Worm (Caenorhabditis elegans): ENCODE data around the gene T24D5.4.

- TF ChIP-seq ref-2 (tag; optimal IDR thresholded peaks at IDR 0.05) (no peak), fkh-10 (GFP tag; optimal IDR thresholded peaks at IDR 0.05) (no peak), hlh-30 (tag; optimal IDR thresholded peaks at IDR 0.05; ENCODE audit: insufficient read depth) (no peak), C38D4.7 (GFP tag; optimal IDR thresholded peaks at IDR 0.05) (no peak), ama-1 (optimal IDR thresholded peaks at IDR 0.05) (no peak)
Observed at ce11 chrX:12602611-12603010, 5.6 kb downstream of the T24D5.4 start.
